Fruit fly (Drosophila melanogaster) whole organism, embryonic: Measurements from ENCODE around the gene CG34296.
A peak's percentile ranks its signal among the peaks of the same experiment; 100 is the strongest.

Experiments used
- C15 ChIP-seq: fragments of 200-800 bp; sonication (Bioruptor generic); IDR thresholded peaks from 3 replicates; pipeline ENCODE4 v1.3.6; 2022; ENCODE audit warnings: missing biosample characterization, missing genetic modification characterization
- CG10431 ChIP-seq: fragments of 200-800 bp; sonication (Bioruptor generic); optimal IDR thresholded peaks from 3 replicates; lab custom pipeline; 2018; ENCODE audit warnings: missing biosample characterization, mild to moderate bottlenecking, missing genetic modification characterization
- CG10462 ChIP-seq: fragments of 200-800 bp; sonication (Bioruptor generic); optimal IDR thresholded peaks from 2 replicates; lab custom pipeline; 2016; ENCODE audit warnings: missing biosample characterization, missing genetic modification characterization
- CG10543 ChIP-seq: fragments of 200-800 bp; sonication (Bioruptor generic); optimal IDR thresholded peaks from 3 replicates; lab custom pipeline; 2017; ENCODE audit warnings: missing biosample characterization, mild to moderate bottlenecking, missing genetic modification characterization, moderate library complexity
- CG11085 ChIP-seq: fragments of 200-800 bp; sonication (Bioruptor generic); IDR thresholded peaks from 2 replicates; pipeline ENCODE4 v1.3.6; 2022; ENCODE audit warnings: missing biosample characterization, missing genetic modification characterization
- CG12155 ChIP-seq: fragments of 200-800 bp; sonication (Bioruptor generic); optimal IDR thresholded peaks from 3 replicates; lab custom pipeline; 2016; ENCODE audit warnings: missing biosample characterization, missing genetic modification characterization
- CG12219 ChIP-seq: fragments of 200-800 bp; sonication (Bioruptor generic); optimal IDR thresholded peaks from 3 replicates; lab custom pipeline; 2018; ENCODE audit warnings: missing biosample characterization, mild to moderate bottlenecking, missing genetic modification characterization
- CG12236 ChIP-seq: fragments of 200-800 bp; sonication (Bioruptor generic); optimal IDR thresholded peaks from 2 replicates; lab custom pipeline; 2016; ENCODE audit warnings: missing biosample characterization, missing genetic modification characterization
- CG12391 ChIP-seq: fragments of 200-800 bp; sonication (Bioruptor generic); optimal IDR thresholded peaks from 3 replicates; lab custom pipeline; 2018; ENCODE audit warnings: missing biosample characterization, mild to moderate bottlenecking, missing genetic modification characterization, moderate library complexity
- CG13287 ChIP-seq: fragments of 200-800 bp; sonication (Bioruptor generic); IDR thresholded peaks from 2 replicates; pipeline ENCODE4 v1.3.6; 2022; ENCODE audit warnings: missing biosample characterization, missing genetic modification characterization; ENCODE audit not compliant: partially characterized antibody
- CG14441 ChIP-seq: fragments of 200-800 bp; sonication (Bioruptor generic); IDR thresholded peaks from 2 replicates; pipeline ENCODE4 v1.3.6; 2022; ENCODE audit warnings: missing biosample characterization, missing genetic modification characterization
- CG15073 ChIP-seq: fragments of 200-800 bp; sonication (Bioruptor generic); optimal IDR thresholded peaks from 2 replicates; lab custom pipeline; 2016; ENCODE audit warnings: missing biosample characterization, missing genetic modification characterization
- CG18262 ChIP-seq: fragments of 200-800 bp; optimal IDR thresholded peaks from 3 replicates; lab custom pipeline; 2019; ENCODE audit warnings: missing biosample characterization, mild to moderate bottlenecking, missing genetic modification characterization, moderate library complexity
- CG18764 ChIP-seq: fragments of 200-800 bp; sonication (Bioruptor generic); optimal IDR thresholded peaks from 3 replicates; lab custom pipeline; 2016; ENCODE audit warnings: missing biosample characterization, missing genetic modification characterization
- CG2712 ChIP-seq: fragments of 200-800 bp; optimal IDR thresholded peaks from 3 replicates; lab custom pipeline; 2019; ENCODE audit warnings: missing biosample characterization, mild to moderate bottlenecking, missing genetic modification characterization, moderate library complexity
- CG32532 ChIP-seq: fragments of 200-800 bp; sonication (Bioruptor generic); IDR thresholded peaks from 2 replicates; pipeline ENCODE4 v1.3.6; 2022; ENCODE audit warnings: missing biosample characterization, missing genetic modification characterization
- CG32772 ChIP-seq: fragments of 200-800 bp; sonication (Bioruptor generic); IDR thresholded peaks from 2 replicates; pipeline ENCODE4 v1.3.6; 2022; ENCODE audit warnings: missing biosample characterization, missing genetic modification characterization
- CG4820 ChIP-seq: fragments of 200-800 bp; sonication (Bioruptor generic); optimal IDR thresholded peaks from 3 replicates; lab custom pipeline; 2016; ENCODE audit warnings: missing biosample characterization, missing genetic modification characterization
- CG7786 ChIP-seq: fragments of 200-800 bp; sonication (Bioruptor generic); optimal IDR thresholded peaks from 2 replicates; lab custom pipeline; 2016; ENCODE audit warnings: missing biosample characterization, missing genetic modification characterization
- CG7839 ChIP-seq: fragments of 200-800 bp; sonication (Bioruptor generic); optimal IDR thresholded peaks from 3 replicates; lab custom pipeline; 2018; ENCODE audit warnings: missing biosample characterization, mild to moderate bottlenecking, missing genetic modification characterization, moderate library complexity
- CG9817 ChIP-seq: fragments of 200-800 bp; sonication (Bioruptor generic); optimal IDR thresholded peaks from 2 replicates; lab custom pipeline; 2018; ENCODE audit warnings: missing biosample characterization, mild to moderate bottlenecking, missing genetic modification characterization, moderate library complexity
- Doc3 ChIP-seq: fragments of 200-800 bp; sonication (Bioruptor generic); IDR thresholded peaks from 3 replicates; pipeline ENCODE4 v1.3.6; 2022; ENCODE audit warnings: missing biosample characterization, missing genetic modification characterization; ENCODE audit not compliant: partially characterized antibody
- Eip74EF ChIP-seq, 2 experiments: fragments of 200-800 bp in 1 of 2; fragments of >200 bp in 1 of 2; sonication (Bioruptor generic) in 1 of 2; optimal IDR thresholded peaks; 2 replicates each; lab custom pipeline; 2017 to 2019; ENCODE audit warnings: missing biosample characterization in 2 of 2, missing genetic modification characterization in 2 of 2, mild to moderate bottlenecking in 1 of 2, moderate library complexity in 1 of 2
- Ets97D ChIP-seq: fragments of 200-800 bp; sonication (Bioruptor generic); optimal IDR thresholded peaks from 3 replicates; lab custom pipeline; 2016; ENCODE audit warnings: missing biosample characterization, missing genetic modification characterization
- Fer2 ChIP-seq: fragments of 200-800 bp; sonication (Bioruptor generic); optimal IDR thresholded peaks from 2 replicates; lab custom pipeline; 2018; ENCODE audit warnings: missing biosample characterization, mild to moderate bottlenecking, missing genetic modification characterization, moderate library complexity
- GATAe ChIP-seq: fragments of 200-800 bp; sonication (Bioruptor generic); conservative IDR thresholded peaks from 2 replicates; pipeline ENCODE4 v1.3.6; 2022; ENCODE audit warnings: missing biosample characterization, missing genetic modification characterization
- Gsc ChIP-seq: fragments of 200-800 bp; sonication (Bioruptor generic); IDR thresholded peaks from 2 replicates; pipeline ENCODE4 v1.3.6; 2022; ENCODE audit warnings: missing biosample characterization, missing genetic modification characterization
- Hr3 ChIP-seq: fragments of 200-800 bp; sonication (Bioruptor generic); optimal IDR thresholded peaks from 3 replicates; lab custom pipeline; 2016; ENCODE audit warnings: missing biosample characterization, missing genetic modification characterization
- Max ChIP-seq: fragments of 200-800 bp; sonication (Bioruptor generic); optimal IDR thresholded peaks from 2 replicates; lab custom pipeline; 2016; ENCODE audit warnings: missing biosample characterization, mild to moderate bottlenecking, missing genetic modification characterization
- Med ChIP-seq: fragments of 200-800 bp; sonication (Bioruptor generic); peaks from one replicate; lab custom pipeline; 2016; ENCODE audit warnings: missing biosample characterization, missing genetic modification characterization, mild to moderate bottlenecking, inconsistent platforms, moderate library complexity
- PHDP ChIP-seq: fragments of 200-800 bp; sonication (Bioruptor generic); optimal IDR thresholded peaks from 3 replicates; lab custom pipeline; 2018; ENCODE audit warnings: missing biosample characterization, mild to moderate bottlenecking, missing genetic modification characterization, moderate library complexity
- Side ChIP-seq: fragments of 200-800 bp; sonication (Bioruptor generic); optimal IDR thresholded peaks from 2 replicates; lab custom pipeline; 2016; ENCODE audit warnings: missing biosample characterization, missing genetic modification characterization
- Sox100B ChIP-seq: fragments of 200-800 bp; sonication (Bioruptor generic); optimal IDR thresholded peaks from 3 replicates; lab custom pipeline; 2018; ENCODE audit warnings: missing biosample characterization, mild to moderate bottlenecking, missing genetic modification characterization
- Sox102F ChIP-seq: fragments of 200-800 bp; sonication (Bioruptor generic); optimal IDR thresholded peaks from 2 replicates; lab custom pipeline; 2018; ENCODE audit warnings: missing biosample characterization, mild to moderate bottlenecking, missing genetic modification characterization, moderate library complexity
- Stat92E ChIP-seq, 3 experiments: fragments of >200 bp in 2 of 3; fragments of 200-800 bp in 1 of 3; sonication (Bioruptor generic) in 1 of 3; optimal IDR thresholded peaks; 2 replicates each; lab custom pipeline; 2017 to 2019; ENCODE audit warnings: missing biosample characterization in 3 of 3, missing genetic modification characterization in 3 of 3, mild to moderate bottlenecking in 1 of 3, moderate library complexity in 1 of 3
- Vsx1 ChIP-seq: fragments of 200-800 bp; sonication (Bioruptor generic); optimal IDR thresholded peaks from 2 replicates; lab custom pipeline; 2017; ENCODE audit warnings: missing biosample characterization, mild to moderate bottlenecking, missing genetic modification characterization, missing genetic modification reagents
- cad ChIP-seq: fragments of >200 bp; optimal IDR thresholded peaks from 2 replicates; lab custom pipeline; 2017; ENCODE audit warnings: missing biosample characterization, missing genetic modification characterization
- cg ChIP-seq: fragments of 200-800 bp; sonication (Bioruptor generic); optimal IDR thresholded peaks from 3 replicates; lab custom pipeline; 2019; ENCODE audit warnings: missing biosample characterization, mild to moderate bottlenecking, missing genetic modification characterization, moderate library complexity
- crp ChIP-seq, 2 experiments: fragments of 200-800 bp; sonication (Bioruptor generic); optimal IDR thresholded peaks; 2 replicates in 1 of 2; 3 replicates in 1 of 2; lab custom pipeline; 2017; ENCODE audit warnings: missing biosample characterization in 2 of 2, missing genetic modification characterization in 2 of 2, mild to moderate bottlenecking in 1 of 2, moderate library complexity in 1 of 2
- dati ChIP-seq: fragments of 200-800 bp; sonication (Bioruptor generic); IDR thresholded peaks from 2 replicates; pipeline ENCODE4 v1.3.6; 2022; ENCODE audit warnings: missing biosample characterization, missing genetic modification characterization
- dmrt11E ChIP-seq: fragments of 200-800 bp; sonication (Bioruptor generic); optimal IDR thresholded peaks from 3 replicates; lab custom pipeline; 2018; ENCODE audit warnings: missing biosample characterization, mild to moderate bottlenecking, missing genetic modification characterization, moderate library complexity
- en ChIP-seq: fragments of 200-800 bp; sonication (Bioruptor generic); optimal IDR thresholded peaks from 2 replicates; lab custom pipeline; 2016; ENCODE audit warnings: missing biosample characterization, missing genetic modification characterization
- exex ChIP-seq: fragments of 200-800 bp; sonication (Bioruptor generic); optimal IDR thresholded peaks from 4 replicates; lab custom pipeline; 2018; ENCODE audit warnings: missing biosample characterization, mild to moderate bottlenecking, missing genetic modification characterization, moderate library complexity
- mld ChIP-seq: fragments of 200-800 bp; sonication (Bioruptor generic); IDR thresholded peaks from 3 replicates; pipeline ENCODE4 v1.3.6; 2022; ENCODE audit warnings: missing biosample characterization, missing genetic modification characterization; ENCODE audit not compliant: partially characterized antibody
- pho ChIP-seq: fragments of 200-800 bp; sonication (Bioruptor generic); optimal IDR thresholded peaks from 2 replicates; lab custom pipeline; 2016; ENCODE audit warnings: missing biosample characterization, missing genetic modification characterization
- pita ChIP-seq: fragments of 200-800 bp; sonication (Bioruptor generic); optimal IDR thresholded peaks from 2 replicates; lab custom pipeline; 2017; ENCODE audit warnings: missing biosample characterization, mild to moderate bottlenecking, missing genetic modification characterization
- seq ChIP-seq: fragments of 200-800 bp; sonication (Bioruptor generic); IDR thresholded peaks from 2 replicates; pipeline ENCODE4 v1.3.6; 2022; ENCODE audit warnings: missing biosample characterization, missing genetic modification characterization
- sima ChIP-seq: fragments of 200-800 bp; sonication (Bioruptor generic); optimal IDR thresholded peaks from 2 replicates; lab custom pipeline; 2016; ENCODE audit warnings: missing biosample characterization, missing genetic modification characterization
- twi ChIP-seq: fragments of 200-800 bp; optimal IDR thresholded peaks from 2 replicates; lab custom pipeline; 2019; ENCODE audit warnings: missing biosample characterization, mild to moderate bottlenecking, missing genetic modification characterization, moderate library complexity
- tx ChIP-seq: fragments of 200-800 bp; sonication (Bioruptor generic); optimal IDR thresholded peaks from 2 replicates; lab custom pipeline; 2016; ENCODE audit warnings: missing biosample characterization, missing genetic modification characterization

Gene CG34296

DNA sequence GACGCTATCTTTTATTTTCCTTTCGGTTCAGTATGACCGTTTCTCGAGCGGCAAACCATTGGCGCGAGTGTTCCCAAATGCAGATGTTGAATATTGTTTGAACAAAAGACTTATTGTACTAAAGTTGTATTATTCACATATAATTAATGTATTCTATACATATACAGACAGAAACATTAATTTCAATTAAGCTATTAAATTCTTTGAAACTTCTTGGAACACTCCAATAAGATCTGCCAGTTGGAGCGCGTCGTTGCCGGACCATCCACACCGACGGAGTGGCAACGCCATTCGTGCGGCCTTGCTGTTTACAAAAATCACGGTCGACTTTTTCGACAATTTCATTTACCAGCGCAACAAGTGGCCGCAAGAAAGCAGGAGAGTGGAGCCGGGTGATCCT is 22.7 kb downstream of the CG34296 start, which contains the start of the genes Wdr24 and IntS11 (continued):
- peak; percentile 67 for TF ChIP-seq CG18262 (tag; lab: Kevin White, UChicago)
- no peak for TF ChIP-seq CG10462 (GFP tag; lab: Kevin White, UChicago)
- TF ChIP-seq CG9817 (tag; lab: Kevin White, UChicago), result peak; percentile 93
- peak; percentile 69 for TF ChIP-seq seq (GFP tag; lab: Robert Waterston, UW)
- TF ChIP-seq PHDP (tag; lab: Kevin White, UChicago), result peak; percentile 83
- peak; percentile 71 for TF ChIP-seq twi (tag; lab: Kevin White, UChicago)
- no peak for TF ChIP-seq CG10543 (GFP tag; lab: Kevin White, UChicago)
- TF ChIP-seq Sox102F (GFP tag; lab: Kevin White, UChicago), result peak; percentile 82
- no peak for TF ChIP-seq Vsx1 (GFP tag; lab: Kevin White, UChicago)
- no peak for TF ChIP-seq CG15073 (GFP tag; lab: Kevin White, UChicago)
- peak; percentile 96 for TF ChIP-seq CG32532
- TF ChIP-seq GATAe (GFP tag; lab: Robert Waterston, UW), result peak; percentile 94
- TF ChIP-seq CG18764, result peak; percentile 53
- peak; percentile 80 for TF ChIP-seq Hr3 (GFP tag; lab: Kevin White, UChicago)
- TF ChIP-seq exex, result peak; percentile 60
- TF ChIP-seq en (GFP tag; lab: Kevin White, UChicago), result no peak
- no peak for TF ChIP-seq pita
- peak; percentile 57 for TF ChIP-seq CG4820 (GFP tag; lab: Kevin White, UChicago)
- TF ChIP-seq cad, result no peak
- TF ChIP-seq CG12391 (tag; lab: Kevin White, UChicago), result peak; percentile 84
- TF ChIP-seq CG13287 (GFP tag; lab: Robert Waterston, UW), result peak; percentile 64; the same call in 1 of the 2 replicates
- TF ChIP-seq dmrt11E (tag; lab: Kevin White, UChicago), result peak; percentile 43
- peak; percentile 89 for TF ChIP-seq CG12155
- TF ChIP-seq pho (GFP tag; lab: Kevin White, UChicago), result peak; percentile 82
- peak; percentile 80 for TF ChIP-seq Max (GFP tag; lab: Kevin White, UChicago)
- no peak for TF ChIP-seq sima (GFP tag; lab: Kevin White, UChicago)
- peak in 1 of 2 experiments; percentile 70 for TF ChIP-seq crp (GFP tag; optimal IDR thresholded peaks at IDR 0.05; lab: Kevin White, UChicago)
- peak; percentile 92 for TF ChIP-seq CG11085
- no peak for TF ChIP-seq CG12219 (GFP tag; lab: Kevin White, UChicago)
- TF ChIP-seq CG7839 (tag; lab: Kevin White, UChicago), result peak; percentile 91
- TF ChIP-seq CG14441 (GFP tag; lab: Robert Waterston, UW), result peak; percentile 96
- TF ChIP-seq Sox100B (GFP tag; lab: Kevin White, UChicago), result no peak
- TF ChIP-seq mld (GFP tag; lab: Robert Waterston, UW), result no peak
- TF ChIP-seq Eip74EF (GFP tag; optimal IDR thresholded peaks at IDR 0.05; lab: Kevin White, UChicago), result no peak
- peak; percentile 97 for TF ChIP-seq CG32772
- TF ChIP-seq Gsc (GFP tag; lab: Robert Waterston, UW), result peak; percentile 82
- no peak for TF ChIP-seq CG10431 (GFP tag; lab: Kevin White, UChicago)
- peak; percentile 60 for TF ChIP-seq tx (GFP tag; lab: Kevin White, UChicago)
- peak in 1 of 3 experiments; percentile 33 for TF ChIP-seq Stat92E (GFP tag; optimal IDR thresholded peaks at IDR 0.05; lab: Kevin White, UChicago)
- peak; percentile 53 for TF ChIP-seq C15 (GFP tag; lab: Robert Waterston, UW)
- TF ChIP-seq CG2712 (tag; lab: Kevin White, UChicago), result peak; percentile 81
- no peak for TF ChIP-seq Doc3 (GFP tag; lab: Robert Waterston, UW)
- no peak for TF ChIP-seq cg
- 0 out of 2 replicates have a peak, but pooled peaks have one; percentile 39 for TF ChIP-seq dati (GFP tag; lab: Robert Waterston, UW)
- peak; percentile 80 for TF ChIP-seq Fer2 (tag; lab: Kevin White, UChicago)
- TF ChIP-seq CG12236, result no peak
- TF ChIP-seq Ets97D (GFP tag; lab: Kevin White, UChicago), result peak; percentile 67
- peak; percentile 73 for TF ChIP-seq CG7786 (GFP tag; lab: Kevin White, UChicago)
- no peak for TF ChIP-seq Side (GFP tag; lab: Kevin White, UChicago)
- peak; percentile 96 for TF ChIP-seq Med (GFP tag; lab: Kevin White, UChicago)
